Worm (Caenorhabditis elegans) whole organism, L4 larva: Measurements from ENCODE around the gene sri-37.

Experiments
- aly-2 ChIP-seq: sonication (generic microtip); optimal IDR thresholded peaks from 2 replicates; lab custom pipeline; 2018; ENCODE audit warnings: missing biosample characterization, missing genetic modification characterization
- ceh-82 ChIP-seq: sonication (generic microtip); optimal IDR thresholded peaks from 2 replicates; lab custom pipeline; 2017; ENCODE audit warnings: missing biosample characterization, missing genetic modification characterization
- cey-2 ChIP-seq: sonication (generic microtip); optimal IDR thresholded peaks from 3 replicates; lab custom pipeline; 2017; ENCODE audit warnings: missing genetic modification characterization, mild to moderate bottlenecking, missing compliant biosample characterization, antibody characterized with exemption, borderline replicate concordance; ENCODE audit not compliant: insufficient read depth
- fkh-10 ChIP-seq: fragments of 150-350 bp; optimal IDR thresholded peaks from 2 replicates; lab custom pipeline; 2014; ENCODE audit warnings: missing biosample characterization, missing genetic modification reagents, missing genetic modification characterization
- lin-15B ChIP-seq: fragments of 150-350 bp; sonication (generic microtip); optimal IDR thresholded peaks from 3 replicates; lab custom pipeline; 2014; ENCODE audit warnings: missing biosample characterization, missing genetic modification characterization
- lin-29 ChIP-seq: fragments of 200-800 bp; sonication (Bioruptor generic); IDR thresholded peaks from 2 replicates; pipeline ENCODE4 v1.3.6; 2022; ENCODE audit warnings: missing genetic modification reagents, missing genetic modification characterization, missing compliant biosample characterization
- mep-1 ChIP-seq: fragments of 150-350 bp; sonication (generic microtip); optimal IDR thresholded peaks from 3 replicates; lab custom pipeline; 2014; ENCODE audit warnings: missing biosample characterization, missing genetic modification characterization
- nhr-25 ChIP-seq: sonication (generic microtip); optimal IDR thresholded peaks from 2 replicates; lab custom pipeline; 2017; ENCODE audit warnings: missing genetic modification characterization, mild to moderate bottlenecking, missing compliant biosample characterization, antibody characterized with exemption, moderate library complexity, borderline replicate concordance; ENCODE audit not compliant: insufficient read depth
- snpc-4 ChIP-seq: fragments of 150-350 bp; optimal IDR thresholded peaks from 2 replicates; lab custom pipeline; 2014; ENCODE audit warnings: missing biosample characterization, missing genetic modification characterization
- zip-2 ChIP-seq: fragments of 150-350 bp; optimal IDR thresholded peaks from 2 replicates; lab custom pipeline; 2014; ENCODE audit warnings: missing biosample characterization, missing genetic modification characterization

- TF ChIP-seq lin-15B (tag; lab: Kevin White, UChicago) = no peak
- TF ChIP-seq aly-2 (tag; lab: Kevin White, UChicago) = no peak
- TF ChIP-seq cey-2 (tag; lab: Kevin White, UChicago) = no peak
- TF ChIP-seq zip-2 = no peak
- no peak for TF ChIP-seq mep-1 (tag; lab: Kevin White, UChicago)
- no peak for TF ChIP-seq snpc-4 (tag; lab: Kevin White, UChicago)
- TF ChIP-seq lin-29 (GFP tag; lab: Robert Waterston, UW) = no peak
- TF ChIP-seq nhr-25 (tag; lab: Kevin White, UChicago) = no peak
- TF ChIP-seq ceh-82 (tag; lab: Kevin White, UChicago) = no peak
- no peak for TF ChIP-seq fkh-10
These were observed 48.3 kb downstream of the sri-37 start, which contains the start of gene F22E5.17 for ce11 chrII:2677534-2678168.
